Worm (Caenorhabditis elegans) whole organism, L3 larva: ENCODE measurements around the gene srz-102.

Experiments used
- R02D3.7 ChIP-seq: fragments of 150-350 bp; optimal IDR thresholded peaks from 2 replicates; lab custom pipeline; 2014; ENCODE audit warnings: missing biosample characterization, missing genetic modification characterization
- ama-1 ChIP-seq: fragments of 150-350 bp; optimal IDR thresholded peaks from 2 replicates; lab custom pipeline; 2018
- egl-27 ChIP-seq: sonication (generic microtip); optimal IDR thresholded peaks from 4 replicates; lab custom pipeline; 2017; ENCODE audit warnings: missing biosample characterization, missing genetic modification reagents, missing genetic modification characterization
- elt-2 ChIP-seq: sonication (generic microtip); optimal IDR thresholded peaks from 2 replicates; lab custom pipeline; 2016; ENCODE audit warnings: missing genetic modification reagents, mild to moderate bottlenecking, missing genetic modification characterization, missing compliant biosample characterization
- hmg-11 ChIP-seq: sonication (generic microtip); optimal IDR thresholded peaks from 2 replicates; lab custom pipeline; 2016; ENCODE audit warnings: missing genetic modification characterization, missing compliant biosample characterization
- lsy-12 ChIP-seq: sonication (generic microtip); optimal IDR thresholded peaks from 2 replicates; lab custom pipeline; 2016; ENCODE audit warnings: mild to moderate bottlenecking, missing genetic modification characterization, missing compliant biosample characterization
- nfya-1 ChIP-seq: sonication (generic microtip); optimal IDR thresholded peaks from 2 replicates; lab custom pipeline; 2017; ENCODE audit warnings: missing genetic modification characterization, mild to moderate bottlenecking, missing compliant biosample characterization, antibody characterized with exemption, moderate library complexity; ENCODE audit not compliant: insufficient read depth
- nhr-12 ChIP-seq: fragments of 150-350 bp; optimal IDR thresholded peaks from 2 replicates; lab custom pipeline; 2014; ENCODE audit warnings: missing biosample characterization, missing genetic modification characterization
- nhr-28 ChIP-seq: fragments of 150-350 bp; optimal IDR thresholded peaks from 2 replicates; lab custom pipeline; 2014; ENCODE audit warnings: missing biosample characterization, missing genetic modification characterization
- pha-4 ChIP-seq: fragments of 150-350 bp; optimal IDR thresholded peaks from 2 replicates; lab custom pipeline; 2014; ENCODE audit warnings: missing biosample characterization, missing genetic modification reagents, missing genetic modification characterization
- pqm-1 ChIP-seq: fragments of 150-350 bp; optimal IDR thresholded peaks from 2 replicates; lab custom pipeline; 2017; ENCODE audit warnings: missing biosample characterization, missing genetic modification characterization, inconsistent platforms
- tbx-2 ChIP-seq: sonication (generic microtip); optimal IDR thresholded peaks from 2 replicates; lab custom pipeline; 2016; ENCODE audit warnings: mild to moderate bottlenecking, missing genetic modification characterization, missing compliant biosample characterization
- ztf-11 ChIP-seq: fragments of 150-350 bp; optimal IDR thresholded peaks from 2 replicates; lab custom pipeline; 2014; ENCODE audit warnings: missing biosample characterization, missing genetic modification characterization
- ztf-4 ChIP-seq: fragments of 150-350 bp; optimal IDR thresholded peaks from 2 replicates; lab custom pipeline; 2014; ENCODE audit warnings: missing biosample characterization, missing genetic modification characterization

DNA sequence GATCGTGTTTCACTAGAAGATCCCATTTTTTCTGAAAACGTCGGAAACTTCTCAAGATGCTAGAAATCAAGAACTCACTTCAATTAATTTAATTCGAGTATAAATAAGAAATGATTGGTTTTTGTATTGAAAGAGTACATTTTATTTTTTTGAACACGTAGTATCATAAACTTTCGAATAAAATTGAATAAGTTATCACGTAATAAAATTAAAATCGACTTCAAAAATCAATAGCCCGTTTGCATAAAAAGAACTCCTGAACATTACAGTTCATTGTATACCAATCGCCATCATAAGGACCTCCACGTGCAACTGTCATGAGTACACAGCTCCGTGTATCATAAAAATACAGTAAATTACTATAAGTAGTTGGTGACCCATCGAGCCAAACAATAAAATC is 46.4 kb downstream of the srz-102 start, which contains the start of gene T25E12.16:
- TF ChIP-seq ztf-4 (tag; lab: Kevin White, UChicago) (no peak), lsy-12 (tag; lab: Kevin White, UChicago) (no peak), tbx-2 (no peak), R02D3.7 (tag; lab: Kevin White, UChicago) (no peak), pqm-1 (no peak), nhr-12 (tag; lab: Kevin White, UChicago) (no peak), elt-2 (tag; lab: Kevin White, UChicago) (no peak), pha-4 (no peak), ama-1 (no peak), ztf-11 (no peak), nfya-1 (tag; lab: Kevin White, UChicago) (no peak), egl-27 (no peak), nhr-28 (no peak), hmg-11 (tag; lab: Kevin White, UChicago) (no peak)
